Worm (Caenorhabditis elegans): Measurements from ENCODE around the gene tpan-1.

tpan-1 gene

DNA sequence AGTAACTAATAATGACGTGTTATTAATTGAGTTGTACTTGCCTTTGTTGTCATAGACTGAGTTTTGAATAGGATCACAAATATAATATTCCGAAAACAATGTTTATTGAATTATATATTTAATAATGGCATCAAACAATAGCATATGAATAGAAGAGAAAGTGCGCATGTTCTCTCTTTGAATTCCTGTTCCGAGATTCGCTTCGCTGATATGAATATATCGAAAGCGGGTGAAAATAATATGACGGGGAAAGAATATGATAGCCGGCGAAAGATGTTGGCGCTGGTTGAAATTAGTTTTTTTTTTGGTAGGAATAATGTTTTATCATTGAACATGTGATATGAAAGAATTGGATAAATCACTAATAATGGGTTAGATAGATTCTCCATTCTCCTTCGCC lies 30.7 kb downstream of the tpan-1 start, which contains the start of gene T03D8.6:
T03D8.6 (minus strand) TSS at position 298 of the 400 bp plus-strand sequence.
- TF ChIP-seq elt-3 (tag; optimal IDR thresholded peaks at IDR 0.05) (no peak), ces-1 (GFP tag; optimal IDR thresholded peaks at IDR 0.05) (peak; percentile 19), snpc-4 (tag; optimal IDR thresholded peaks at IDR 0.05) (no peak), blmp-1 (tag; optimal IDR thresholded peaks at IDR 0.05) (peak; percentile 79)

DNA sequence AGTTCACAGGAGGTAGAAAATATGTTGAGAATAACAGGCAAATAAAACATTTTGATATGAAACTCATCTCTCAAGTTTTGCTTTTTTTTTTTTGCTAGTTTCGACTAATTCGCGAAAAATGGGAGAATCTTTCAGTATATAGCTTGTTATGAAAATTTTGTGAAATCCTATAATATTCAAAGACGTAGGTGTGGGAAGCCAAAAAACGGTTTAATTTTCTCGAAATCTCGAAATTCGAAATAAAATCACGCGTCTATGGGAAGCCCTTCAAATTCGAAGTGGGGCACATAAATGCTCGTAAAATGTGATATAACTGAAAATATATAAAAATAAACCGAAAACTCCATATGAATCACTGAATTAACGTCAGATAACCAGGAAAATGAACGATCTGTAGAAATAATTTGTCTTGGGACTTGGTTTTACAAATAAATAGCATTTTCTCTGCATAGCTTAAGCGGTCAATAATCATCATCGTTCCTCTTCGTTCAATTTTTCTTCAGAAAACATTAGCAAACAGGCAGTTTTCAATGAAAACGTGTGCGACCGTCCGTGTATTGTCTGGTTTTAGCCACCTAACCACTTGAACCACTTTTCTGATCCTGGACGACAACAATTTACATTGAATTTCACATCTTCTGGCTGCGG lies 35.8 kb downstream of the tpan-1 start, which contains the start of the genes gcy-22 and grl-14:
gcy-22 (minus strand) TSS at position 101 of the 648 bp plus-strand sequence.
grl-14 (plus strand) TSS at position 598 of the 648 bp plus-strand sequence.
- no peak for TF ChIP-seq unc-62 (GFP tag; optimal IDR thresholded peaks at IDR 0.05)
- no peak for TF ChIP-seq mab-5 (tag; optimal IDR thresholded peaks at IDR 0.05)
- no peak for TF ChIP-seq elt-1 (tag; optimal IDR thresholded peaks at IDR 0.05; ENCODE audit: borderline replicate concordance, insufficient read depth)
- TF ChIP-seq nhr-76 (tag; optimal IDR thresholded peaks at IDR 0.05): no peak
- TF ChIP-seq ces-1 (GFP tag; optimal IDR thresholded peaks at IDR 0.05): no peak
- TF ChIP-seq ceh-39 (tag; optimal IDR thresholded peaks at IDR 0.05): no peak
- no peak for TF ChIP-seq ztf-11 (tag; optimal IDR thresholded peaks at IDR 0.05)
- TF ChIP-seq blmp-1 (tag; optimal IDR thresholded peaks at IDR 0.05): no peak
- TF ChIP-seq nhr-2 (tag; optimal IDR thresholded peaks at IDR 0.05): no peak
- TF ChIP-seq tbx-8 (GFP tag; optimal IDR thresholded peaks at IDR 0.05): no peak
- TF ChIP-seq nhr-12 (tag; optimal IDR thresholded peaks at IDR 0.05): no peak
- no peak for TF ChIP-seq ceh-43 (GFP tag; optimal IDR thresholded peaks at IDR 0.05)
- no peak for TF ChIP-seq zip-8 (tag; optimal IDR thresholded peaks at IDR 0.05)

DNA sequence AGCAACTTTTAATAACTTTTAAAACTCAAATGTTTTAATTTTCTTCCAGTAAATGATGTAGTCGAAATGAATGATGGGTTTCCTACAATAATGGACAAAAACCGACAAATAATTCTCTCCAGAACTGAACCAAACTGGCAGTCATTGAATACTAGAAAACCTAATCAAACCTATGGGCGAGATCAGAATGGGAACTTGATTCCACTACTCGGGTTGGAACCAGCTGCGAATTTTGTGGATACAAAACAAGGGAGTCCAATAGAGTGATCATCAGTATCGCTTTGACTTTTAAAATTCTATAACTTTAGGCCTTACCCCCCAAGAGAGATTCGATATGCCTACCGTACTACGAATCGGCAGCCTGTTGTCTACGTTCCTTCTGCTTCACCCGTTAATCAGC lies 37.3 kb downstream of the tpan-1 start:
- no peak for TF ChIP-seq ceh-43 (GFP tag; optimal IDR thresholded peaks at IDR 0.05)
- TF ChIP-seq nhr-28 (tag; optimal IDR thresholded peaks at IDR 0.05): no peak
- TF ChIP-seq pha-4 (tag; optimal IDR thresholded peaks at IDR 0.05): no peak
- TF ChIP-seq ces-1 (GFP tag; optimal IDR thresholded peaks at IDR 0.05): no peak
- TF ChIP-seq mab-5 (tag; optimal IDR thresholded peaks at IDR 0.05): no peak
- TF ChIP-seq hlh-1 (tag; optimal IDR thresholded peaks at IDR 0.05): no peak
- TF ChIP-seq ceh-83 (GFP tag; optimal IDR thresholded peaks at IDR 0.05): no peak
- TF ChIP-seq sptf-1 (tag; optimal IDR thresholded peaks at IDR 0.05): no peak
- TF ChIP-seq unc-39 (tag; optimal IDR thresholded peaks at IDR 0.05): no peak
- TF ChIP-seq cnd-1 (tag; optimal IDR thresholded peaks at IDR 0.05): no peak
- TF ChIP-seq drap-1 (GFP tag; optimal IDR thresholded peaks at IDR 0.05): no peak
- TF ChIP-seq lsy-2 (tag; optimal IDR thresholded peaks at IDR 0.05): no peak
- TF ChIP-seq flh-1 (GFP tag; optimal IDR thresholded peaks at IDR 0.05): no peak
- no peak for TF ChIP-seq mep-1 (tag; optimal IDR thresholded peaks at IDR 0.05)
- no peak for TF ChIP-seq sem-2 (GFP tag; optimal IDR thresholded peaks at IDR 0.05)
- no peak for TF ChIP-seq nhr-237 (tag; optimal IDR thresholded peaks at IDR 0.05)
- TF ChIP-seq tbx-8 (GFP tag; optimal IDR thresholded peaks at IDR 0.05): no peak
- no peak for TF ChIP-seq mls-2 (tag; optimal IDR thresholded peaks at IDR 0.05)

DNA sequence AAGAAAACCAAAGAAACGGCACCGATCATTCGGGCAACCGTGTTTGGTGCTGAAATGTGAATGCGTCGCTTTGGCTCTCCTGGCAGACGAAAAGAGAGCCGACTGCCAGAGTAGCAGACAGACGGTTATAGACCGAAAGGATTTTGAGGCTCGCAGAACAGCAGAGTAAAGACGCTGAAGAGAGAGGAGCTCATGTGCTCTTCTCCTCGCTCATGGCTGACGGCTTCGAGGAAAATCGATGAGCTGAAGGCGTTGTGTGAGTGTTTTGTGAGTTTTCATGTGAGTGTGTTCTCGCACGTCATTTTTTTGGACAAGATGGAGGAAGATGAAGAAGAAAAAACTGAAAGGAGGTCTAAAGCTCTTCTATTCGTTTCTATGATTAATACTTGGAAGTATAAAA lies 39.5 kb downstream of the tpan-1 start, which contains the start of gene sbt-1:
sbt-1 (minus strand) TSS at position 62 of the 400 bp plus-strand sequence.
- TF ChIP-seq zip-8 (tag; optimal IDR thresholded peaks at IDR 0.05): no peak
- TF ChIP-seq unc-39 (tag; optimal IDR thresholded peaks at IDR 0.05): no peak
- peak; percentile 5 for TF ChIP-seq mep-1 (tag; optimal IDR thresholded peaks at IDR 0.05)
- peak; percentile 70 for TF ChIP-seq ces-1 (GFP tag; optimal IDR thresholded peaks at IDR 0.05)

DNA sequence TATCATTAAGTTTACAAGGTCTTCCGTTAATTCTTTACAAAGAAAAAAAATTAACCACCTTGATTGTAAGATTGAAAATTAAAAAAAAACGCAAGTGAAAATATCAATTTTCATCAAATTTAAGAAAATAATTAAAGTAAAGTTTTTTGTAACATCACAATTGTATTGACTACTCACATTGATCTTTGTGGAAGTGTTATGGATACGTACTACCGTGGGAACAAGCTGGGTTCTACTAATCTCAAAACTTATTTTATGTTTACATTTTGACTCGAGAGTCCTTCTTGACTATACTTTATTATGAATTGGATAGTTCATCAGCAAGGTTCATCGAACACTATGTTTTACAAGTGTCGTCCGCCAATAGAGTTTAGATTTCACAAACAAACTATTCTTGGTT lies 40.2 kb downstream of the tpan-1 start, which contains the start of gene num-1:
num-1 (plus strand) TSS at position 301 of the 400 bp plus-strand sequence.
- no peak for TF ChIP-seq sem-2 (GFP tag; optimal IDR thresholded peaks at IDR 0.05)
- no peak for TF ChIP-seq pha-4 (tag; optimal IDR thresholded peaks at IDR 0.05)
- no peak for TF ChIP-seq blmp-1 (tag; optimal IDR thresholded peaks at IDR 0.05)
- TF ChIP-seq ham-2 (GFP tag; optimal IDR thresholded peaks at IDR 0.05): no peak
- no peak for TF ChIP-seq ceh-39 (tag; optimal IDR thresholded peaks at IDR 0.05)
- TF ChIP-seq nhr-237 (tag; optimal IDR thresholded peaks at IDR 0.05): no peak
- no peak for TF ChIP-seq lsy-2 (tag; optimal IDR thresholded peaks at IDR 0.05)
- TF ChIP-seq drap-1 (GFP tag; optimal IDR thresholded peaks at IDR 0.05): no peak
- no peak for TF ChIP-seq zip-8 (tag; optimal IDR thresholded peaks at IDR 0.05)
- no peak for TF ChIP-seq M03D4.4 (tag; optimal IDR thresholded peaks at IDR 0.05)
